Worm (Caenorhabditis elegans) whole organism, L2 larva: ENCODE measurements around the gene aipr-1.

Experiments used
- ceh-16 ChIP-seq: fragments of 150-350 bp; optimal IDR thresholded peaks from 2 replicates; lab custom pipeline; 2014; ENCODE audit warnings: missing biosample characterization, missing genetic modification characterization
- nhr-11 ChIP-seq: fragments of 150-350 bp; optimal IDR thresholded peaks from 2 replicates; lab custom pipeline; 2014; ENCODE audit warnings: missing biosample characterization, missing genetic modification characterization
- nhr-23 ChIP-seq: fragments of 150-350 bp; optimal IDR thresholded peaks from 2 replicates; lab custom pipeline; 2014; ENCODE audit warnings: missing biosample characterization, missing genetic modification reagents, missing genetic modification characterization
- nhr-237 ChIP-seq: fragments of 150-350 bp; optimal IDR thresholded peaks from 2 replicates; lab custom pipeline; 2014; ENCODE audit warnings: missing biosample characterization, missing genetic modification characterization
- nhr-77 ChIP-seq: fragments of 150-350 bp; optimal IDR thresholded peaks from 2 replicates; lab custom pipeline; 2014; ENCODE audit warnings: missing biosample characterization, missing genetic modification characterization
- snpc-4 ChIP-seq: fragments of 150-350 bp; optimal IDR thresholded peaks from 2 replicates; lab custom pipeline; 2014; ENCODE audit warnings: missing biosample characterization, missing genetic modification characterization
- ztf-4 ChIP-seq: fragments of 150-350 bp; optimal IDR thresholded peaks from 2 replicates; lab custom pipeline; 2014; ENCODE audit warnings: missing biosample characterization, missing genetic modification characterization

DNA sequence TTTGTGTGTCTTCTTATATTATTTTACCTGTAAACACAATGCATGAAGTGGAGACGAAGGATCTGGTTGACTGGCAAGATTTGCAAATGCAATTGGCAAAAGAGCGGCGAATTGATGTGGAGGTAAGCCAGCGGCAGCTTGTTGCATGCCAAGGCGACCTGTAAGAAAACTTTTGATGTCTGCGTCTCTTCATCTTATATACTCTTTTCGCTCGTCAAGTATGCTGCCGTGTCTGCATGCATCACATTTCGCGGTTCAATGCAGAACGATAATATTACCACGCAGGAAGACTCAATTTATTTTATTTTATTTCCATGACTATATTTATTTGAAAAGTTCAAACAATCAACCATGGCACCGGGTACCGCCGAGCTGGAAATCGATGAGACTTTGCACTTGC, 6.9 kb upstream of the aipr-1 start, which contains the start of gene vps-33.2:
- TF ChIP-seq nhr-237, result no peak
- TF ChIP-seq nhr-77 (tag; lab: Kevin White, UChicago), result no peak
- no peak for TF ChIP-seq nhr-11 (tag; lab: Kevin White, UChicago)
- no peak for TF ChIP-seq ztf-4 (tag; lab: Kevin White, UChicago)
- TF ChIP-seq nhr-23, result no peak
- no peak for TF ChIP-seq ceh-16 (tag; lab: Kevin White, UChicago)
- no peak for TF ChIP-seq snpc-4 (tag; lab: Kevin White, UChicago)
